Fruit fly (Drosophila melanogaster) Kc167 (cell line): ENCODE measurements around the gene CG6683.

ENCODE experiments used
- Myc ChIP-seq: fragments of >200 bp; optimal IDR thresholded peaks from 2 replicates; lab custom pipeline; 2017; ENCODE audit warnings: missing external identifiers
- Sin3A ChIP-seq: fragments of >200 bp; optimal IDR thresholded peaks from 2 replicates; lab custom pipeline; 2018; ENCODE audit warnings: missing external identifiers
- h ChIP-seq: fragments of >200 bp; optimal IDR thresholded peaks from 3 replicates; lab custom pipeline; 2018; ENCODE audit warnings: missing external identifiers
- insv ChIP-seq: fragments of >200 bp; optimal IDR thresholded peaks from 3 replicates; lab custom pipeline; 2018; ENCODE audit warnings: missing external identifiers
- psq ChIP-seq: fragments of >200 bp; optimal IDR thresholded peaks from 2 replicates; lab custom pipeline; 2017; ENCODE audit warnings: missing external identifiers
- ttk ChIP-seq: sonication (Bioruptor generic); optimal IDR thresholded peaks from 2 replicates; lab custom pipeline; 2017; ENCODE audit warnings: missing external identifiers

Gene CG6683

DNA sequence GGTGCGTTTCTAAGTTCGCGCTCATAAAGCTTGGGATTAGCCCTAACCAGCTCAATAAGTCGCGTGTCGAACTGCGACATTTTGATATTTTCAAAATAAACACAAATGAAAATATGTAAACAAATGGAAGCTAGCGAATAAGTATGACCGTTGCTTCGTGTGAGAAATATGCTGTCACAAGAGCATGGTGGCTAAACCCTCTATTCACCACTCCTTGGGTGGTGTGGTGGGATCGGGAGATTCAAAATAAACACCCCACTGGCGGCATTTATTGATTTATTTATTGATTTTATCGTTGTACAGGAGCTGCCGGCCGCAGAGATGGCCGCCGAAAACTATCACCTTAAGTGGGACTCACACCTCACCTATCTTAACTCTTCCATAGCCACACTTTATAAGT, at the start of gene CG6683:
CG6683 (minus strand) TSS at position 154 of the 400 bp plus-strand sequence.
- TF ChIP-seq ttk (lab: Kevin White, UChicago) (no peak), psq (lab: Kevin White, UChicago) (no peak), insv (lab: Kevin White, UChicago) (no peak), Sin3A (lab: Kevin White, UChicago) (no peak), h (lab: Kevin White, UChicago) (no peak), Myc (lab: Kevin White, UChicago) (no peak)

DNA sequence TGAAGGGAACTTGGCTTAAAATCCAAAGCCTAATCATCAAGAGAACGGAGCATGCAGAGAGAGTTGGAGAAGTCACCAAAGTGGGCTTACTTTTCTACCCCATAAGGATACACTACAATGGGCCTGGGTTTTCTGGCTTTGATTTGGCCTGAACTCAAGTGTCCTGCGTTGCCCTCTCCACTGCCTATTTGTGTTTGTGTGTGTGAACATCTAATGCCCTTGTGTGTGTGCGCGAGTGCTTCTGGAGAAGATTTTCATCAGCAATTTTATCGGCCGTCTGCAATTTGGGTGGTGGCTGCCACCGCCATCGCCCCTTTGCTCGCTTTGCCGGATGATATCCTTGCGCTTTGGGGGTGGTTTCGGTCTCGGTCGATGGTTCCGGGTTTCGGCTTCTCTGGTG, 45.9 kb upstream of the CG6683 start:
- TF ChIP-seq Sin3A (lab: Kevin White, UChicago) (no peak), insv (lab: Kevin White, UChicago) (no peak)

DNA sequence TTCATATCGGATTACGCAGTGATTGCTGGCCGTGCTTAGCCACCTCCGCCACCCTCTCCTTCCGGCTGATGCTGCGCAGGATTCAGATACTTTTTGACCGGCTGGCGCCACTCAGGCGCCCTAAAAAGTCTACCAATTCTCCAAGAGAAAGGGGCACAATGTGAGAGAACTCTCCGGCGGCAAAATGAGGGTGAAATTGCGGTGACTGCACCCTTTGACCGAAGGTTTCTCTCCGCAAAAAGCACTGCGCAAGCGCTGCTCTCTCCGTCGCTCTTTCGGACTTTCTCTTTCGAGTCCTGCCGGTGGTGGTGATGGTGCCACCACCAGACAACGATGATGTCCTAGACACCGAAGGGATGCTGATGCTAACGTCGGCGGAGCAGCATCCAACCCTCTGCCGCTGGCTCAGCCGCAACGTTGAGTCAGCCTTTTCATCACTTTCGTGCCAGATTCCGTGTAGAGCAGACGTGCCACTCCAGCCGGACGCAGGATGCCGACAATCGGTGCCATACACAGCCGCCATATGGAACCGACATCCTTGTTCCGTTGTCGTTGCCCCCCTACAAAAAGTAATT, 45.1 kb upstream of the CG6683 start:
- TF ChIP-seq insv (lab: Kevin White, UChicago) (no peak), Sin3A (lab: Kevin White, UChicago) (no peak), Myc (lab: Kevin White, UChicago) (no peak), h (lab: Kevin White, UChicago) (no peak), psq (lab: Kevin White, UChicago) (no peak), ttk (lab: Kevin White, UChicago) (no peak)

DNA sequence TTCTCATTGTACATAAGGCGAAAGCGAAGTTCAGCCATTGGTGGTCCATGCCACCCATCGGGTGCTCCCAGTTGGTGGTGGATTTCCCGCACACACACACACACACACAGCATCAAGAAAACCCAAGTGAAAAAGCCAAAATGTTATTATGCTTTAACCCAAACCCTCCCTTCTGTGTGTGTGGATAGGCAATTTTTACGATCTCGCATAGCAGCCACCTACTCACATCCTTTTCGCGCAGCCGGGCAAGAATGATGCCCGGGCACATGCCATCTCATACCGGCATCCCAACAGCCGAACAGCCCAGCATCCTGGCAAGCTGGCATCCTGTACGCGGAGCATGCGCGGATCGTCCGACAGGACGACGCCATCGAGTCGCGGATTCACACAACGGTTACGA, 42.3 kb upstream of the CG6683 start:
- TF ChIP-seq psq (lab: Kevin White, UChicago) (no peak), Myc (lab: Kevin White, UChicago) (no peak), Sin3A (lab: Kevin White, UChicago) (no peak), h (lab: Kevin White, UChicago) (no peak)

DNA sequence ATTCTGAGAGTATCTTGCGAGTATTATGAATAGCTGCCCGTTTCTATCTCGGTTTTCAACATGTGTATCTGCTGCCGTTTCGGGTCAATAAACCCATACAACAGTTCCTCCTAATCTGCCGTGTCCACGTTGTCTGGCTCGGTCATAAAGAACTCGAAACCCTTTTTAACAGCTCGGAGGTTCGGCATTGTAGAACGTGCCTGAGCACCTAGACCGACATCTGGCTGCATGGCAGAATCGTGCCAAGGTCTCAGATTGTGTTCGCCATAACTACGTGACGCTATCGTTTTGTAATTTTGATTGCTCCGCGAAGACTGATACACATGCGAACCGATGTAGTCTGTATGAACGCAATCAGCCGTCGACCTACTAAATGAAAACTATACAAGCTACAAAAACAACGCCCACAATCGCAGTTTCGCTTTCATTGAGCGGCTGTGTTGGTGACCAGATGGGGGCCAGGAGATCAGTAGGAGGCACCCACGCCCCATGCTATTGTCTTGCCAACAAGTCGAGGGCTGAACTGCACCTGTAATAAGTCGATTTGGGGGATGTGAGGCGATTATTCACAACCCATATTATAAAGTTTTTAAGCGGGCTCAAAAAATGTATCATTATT, 39.4 kb upstream of the CG6683 start:
- no peak for TF ChIP-seq insv (lab: Kevin White, UChicago)
- TF ChIP-seq h (lab: Kevin White, UChicago) = no peak
- no peak for TF ChIP-seq Sin3A (lab: Kevin White, UChicago)
- TF ChIP-seq psq (lab: Kevin White, UChicago) = no peak
- no peak for TF ChIP-seq ttk (lab: Kevin White, UChicago)
- TF ChIP-seq Myc (lab: Kevin White, UChicago) = no peak

DNA sequence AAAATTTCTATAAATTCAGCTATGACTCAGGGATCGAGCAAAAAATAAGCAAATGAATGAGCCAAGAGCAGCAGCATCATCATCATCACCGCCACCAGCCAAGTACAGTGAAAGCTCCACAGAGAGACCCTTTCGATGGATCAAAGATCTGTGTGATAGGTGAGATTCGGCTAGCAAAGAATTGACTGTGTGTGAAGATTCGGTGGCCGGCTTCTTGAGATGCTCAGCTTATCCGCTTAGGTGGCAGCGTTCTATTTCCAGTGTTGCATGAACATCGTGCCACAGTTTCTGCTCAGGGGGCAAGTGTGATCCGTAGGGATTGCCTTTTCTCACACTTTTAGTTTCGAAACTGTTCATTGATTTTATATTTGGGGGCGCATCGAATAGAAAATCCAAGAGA, 38.4 kb upstream of the CG6683 start:
- TF ChIP-seq Sin3A (lab: Kevin White, UChicago) = no peak
- no peak for TF ChIP-seq ttk (lab: Kevin White, UChicago)
- no peak for TF ChIP-seq psq (lab: Kevin White, UChicago)
- TF ChIP-seq insv (lab: Kevin White, UChicago) = no peak
- TF ChIP-seq Myc (lab: Kevin White, UChicago) = no peak
- TF ChIP-seq h (lab: Kevin White, UChicago) = no peak

DNA sequence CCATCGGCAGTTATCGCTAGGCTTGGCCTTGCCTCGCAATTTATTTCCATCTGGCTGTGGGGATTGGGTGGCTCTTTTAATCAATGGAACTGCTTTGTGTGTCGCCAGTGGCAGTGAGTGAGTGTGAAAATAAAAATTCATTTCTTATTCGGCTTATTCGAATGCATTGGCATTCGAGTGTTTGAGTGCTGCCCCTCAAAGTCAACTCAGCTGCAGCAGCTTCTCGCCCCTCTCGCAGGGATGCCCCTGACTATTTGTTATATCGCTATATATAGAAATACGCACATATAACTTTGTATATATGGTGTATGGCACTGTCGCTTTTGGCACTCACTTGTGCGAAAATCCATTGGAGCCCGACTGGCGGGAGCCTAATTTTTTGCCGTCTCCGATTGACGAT, 36.1 kb upstream of the CG6683 start:
- TF ChIP-seq insv (lab: Kevin White, UChicago) (no peak), h (lab: Kevin White, UChicago) (no peak), Sin3A (lab: Kevin White, UChicago) (no peak), ttk (lab: Kevin White, UChicago) (no peak)

DNA sequence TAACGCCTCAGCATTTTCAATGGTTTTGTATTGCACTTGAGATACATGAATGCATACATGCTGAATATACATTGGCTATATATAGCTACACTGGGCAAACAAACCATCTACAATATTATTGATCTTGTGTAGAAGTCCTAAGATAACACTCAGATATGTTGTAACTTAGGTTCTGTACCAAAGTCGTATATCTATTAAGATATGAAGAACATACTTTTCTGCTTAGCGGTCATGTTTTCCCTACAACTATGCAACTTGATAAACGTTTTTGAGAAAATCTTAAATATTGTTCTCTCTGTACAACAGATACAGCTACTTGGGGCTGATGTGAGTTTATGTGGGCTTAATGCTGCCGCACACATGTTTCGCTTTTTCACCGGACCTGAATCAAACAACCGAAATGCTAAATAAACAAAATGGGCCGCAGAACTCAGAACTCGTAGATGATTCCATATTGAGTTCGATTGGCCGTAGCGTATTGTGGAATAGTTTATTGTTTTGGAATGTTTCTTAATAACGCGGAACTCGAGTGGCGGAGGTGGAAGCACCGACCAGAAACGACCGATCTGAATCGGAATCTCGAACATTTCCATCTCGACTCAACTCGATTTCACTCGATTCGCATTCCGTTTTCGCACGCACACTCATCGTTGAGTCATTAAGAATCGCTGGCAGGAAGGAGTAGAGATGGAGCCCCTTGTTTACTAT, 34.6 kb upstream of the CG6683 start:
- TF ChIP-seq psq (lab: Kevin White, UChicago) (no peak), insv (lab: Kevin White, UChicago) (no peak), Sin3A (lab: Kevin White, UChicago) (no peak), ttk (lab: Kevin White, UChicago) (no peak), Myc (lab: Kevin White, UChicago) (no peak), h (lab: Kevin White, UChicago) (no peak)

DNA sequence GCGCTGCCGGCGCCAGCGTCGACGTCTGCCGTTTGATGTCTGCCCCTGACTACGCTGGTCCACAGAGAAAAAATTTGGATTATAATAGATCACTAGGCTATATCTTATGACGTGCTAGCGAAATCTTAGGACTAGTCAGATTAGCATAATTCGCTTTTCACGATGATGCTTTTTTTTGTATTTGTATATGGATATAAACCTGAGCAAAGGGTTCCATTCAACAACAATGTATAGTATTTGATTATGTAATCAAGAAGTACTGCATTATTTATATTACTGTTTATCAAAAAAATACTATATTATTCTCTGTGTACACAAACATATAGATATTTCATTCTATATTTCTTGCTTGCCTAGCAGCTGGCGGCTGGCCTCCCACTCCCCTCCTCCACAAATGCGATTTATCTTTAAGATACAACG, 32.4 kb upstream of the CG6683 start:
- TF ChIP-seq Sin3A (lab: Kevin White, UChicago) (no peak), Myc (lab: Kevin White, UChicago) (no peak), psq (lab: Kevin White, UChicago) (no peak), h (lab: Kevin White, UChicago) (no peak), ttk (lab: Kevin White, UChicago) (no peak)

DNA sequence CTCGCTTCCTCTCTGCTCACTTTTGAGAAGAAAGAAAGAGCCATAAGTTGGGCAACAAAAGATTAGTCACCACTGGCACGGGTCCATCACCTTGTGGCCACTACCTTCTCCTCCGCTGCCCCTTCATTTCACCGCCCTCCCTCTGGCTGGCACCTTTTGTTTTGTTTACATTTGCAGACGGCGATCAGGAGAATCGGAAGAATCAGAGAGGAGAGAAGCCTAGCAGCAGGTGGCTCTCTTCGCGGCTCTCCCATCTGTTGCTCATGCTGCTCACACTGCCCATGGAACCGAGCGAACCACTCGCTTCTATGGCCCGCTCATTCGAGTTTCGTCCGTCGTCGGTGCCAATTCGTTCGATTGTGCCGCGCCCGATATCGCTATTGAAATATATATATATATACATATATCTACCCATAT, 31.6 kb upstream of the CG6683 start:
- TF ChIP-seq psq (lab: Kevin White, UChicago) (no peak), h (lab: Kevin White, UChicago) (no peak), Sin3A (lab: Kevin White, UChicago) (no peak), Myc (lab: Kevin White, UChicago) (no peak), insv (lab: Kevin White, UChicago) (no peak), ttk (lab: Kevin White, UChicago) (no peak)

DNA sequence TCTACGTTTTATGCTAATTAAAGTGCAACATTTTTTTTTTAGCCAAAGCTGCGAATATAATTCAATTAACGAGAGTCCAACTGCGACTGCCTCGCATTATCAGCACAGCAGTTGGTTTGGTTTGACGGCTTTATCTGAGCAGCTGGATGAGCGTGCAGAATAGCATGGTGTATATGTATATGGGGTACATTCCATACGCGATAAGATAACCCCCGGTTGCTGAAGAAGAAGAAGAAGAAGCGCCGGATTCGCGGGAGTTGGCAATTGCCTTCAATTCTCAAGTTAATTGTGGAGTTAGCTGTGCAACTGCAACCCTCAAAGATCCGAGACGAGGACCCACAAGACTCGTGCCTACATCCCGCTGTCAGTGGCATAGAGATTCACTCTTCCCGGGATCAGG, 30.8 kb upstream of the CG6683 start:
- TF ChIP-seq psq (lab: Kevin White, UChicago) (no peak), insv (lab: Kevin White, UChicago) (no peak), Myc (lab: Kevin White, UChicago) (no peak), h (lab: Kevin White, UChicago) (no peak), ttk (lab: Kevin White, UChicago) (no peak), Sin3A (lab: Kevin White, UChicago) (no peak)
